Fruit fly (Drosophila melanogaster) whole organism, embryonic: ENCODE measurements around the gene CG5181.

Experiments
- Ada2b ChIP-seq: fragments of 200-800 bp; sonication (Bioruptor generic); IDR thresholded peaks from 2 replicates; pipeline ENCODE4 v1.3.6; 2022; ENCODE audit warnings: missing biosample characterization, missing genetic modification characterization
- Aef1 ChIP-seq: fragments of 200-800 bp; sonication (Bioruptor generic); IDR thresholded peaks from 3 replicates; pipeline ENCODE4 v1.3.6; 2022; ENCODE audit warnings: missing biosample characterization, missing genetic modification characterization
- Asciz ChIP-seq: fragments of 200-800 bp; sonication (Bioruptor generic); optimal IDR thresholded peaks from 2 replicates; lab custom pipeline; 2017; ENCODE audit warnings: missing biosample characterization, mild to moderate bottlenecking, missing genetic modification characterization, missing genetic modification reagents
- Atf3 ChIP-seq: fragments of 200-800 bp; sonication (Bioruptor generic); optimal IDR thresholded peaks from 3 replicates; lab custom pipeline; 2016; ENCODE audit warnings: missing biosample characterization, missing genetic modification characterization
- BEAF-32 ChIP-seq: fragments of 200-800 bp; sonication (Bioruptor generic); optimal IDR thresholded peaks from 3 replicates; lab custom pipeline; 2017; ENCODE audit warnings: missing biosample characterization, missing genetic modification characterization, mild to moderate bottlenecking, moderate library complexity, missing genetic modification reagents
- Bteb2 ChIP-seq: fragments of 200-800 bp; sonication (Bioruptor generic); optimal IDR thresholded peaks from 2 replicates; lab custom pipeline; 2016; ENCODE audit warnings: missing biosample characterization, missing genetic modification characterization
- CG11398 ChIP-seq: fragments of 200-800 bp; sonication (Bioruptor generic); optimal IDR thresholded peaks from 2 replicates; lab custom pipeline; 2016; ENCODE audit warnings: missing biosample characterization, missing genetic modification characterization
- CG12236 ChIP-seq: fragments of 200-800 bp; sonication (Bioruptor generic); optimal IDR thresholded peaks from 2 replicates; lab custom pipeline; 2016; ENCODE audit warnings: missing biosample characterization, missing genetic modification characterization
- CG13123 ChIP-seq: fragments of 200-800 bp; sonication (Bioruptor generic); optimal IDR thresholded peaks from 2 replicates; lab custom pipeline; 2016; ENCODE audit warnings: missing biosample characterization, missing genetic modification characterization
- CG13424 ChIP-seq: fragments of 200-800 bp; sonication (Bioruptor generic); optimal IDR thresholded peaks from 2 replicates; lab custom pipeline; 2019; ENCODE audit warnings: missing biosample characterization, mild to moderate bottlenecking, missing genetic modification characterization, moderate library complexity
- CG2120 ChIP-seq: fragments of 200-800 bp; sonication (Bioruptor generic); optimal IDR thresholded peaks from 3 replicates; lab custom pipeline; 2016; ENCODE audit warnings: missing biosample characterization, missing genetic modification characterization
- CG2129 ChIP-seq: fragments of 200-800 bp; sonication (Bioruptor generic); IDR thresholded peaks from 2 replicates; pipeline ENCODE4 v1.3.6; 2022; ENCODE audit warnings: missing biosample characterization, missing genetic modification characterization; ENCODE audit not compliant: partially characterized antibody
- CG3065 ChIP-seq: fragments of 200-800 bp; sonication (Bioruptor generic); optimal IDR thresholded peaks from 2 replicates; lab custom pipeline; 2016; ENCODE audit warnings: missing biosample characterization, missing genetic modification characterization
- CG31365 ChIP-seq: fragments of 200-800 bp; sonication (Bioruptor generic); optimal IDR thresholded peaks from 2 replicates; lab custom pipeline; 2018; ENCODE audit warnings: missing biosample characterization, mild to moderate bottlenecking, missing genetic modification characterization
- CG3163 ChIP-seq: fragments of 200-800 bp; sonication (Bioruptor generic); optimal IDR thresholded peaks from 3 replicates; lab custom pipeline; 2016; ENCODE audit warnings: missing biosample characterization, missing genetic modification characterization
- CG34376 ChIP-seq: fragments of 200-800 bp; sonication (Bioruptor generic); optimal IDR thresholded peaks from 2 replicates; lab custom pipeline; 2018; ENCODE audit warnings: missing biosample characterization, mild to moderate bottlenecking, missing genetic modification characterization
- CG4730 ChIP-seq: fragments of 200-800 bp; sonication (Bioruptor generic); IDR thresholded peaks from 2 replicates; pipeline ENCODE4 v1.3.6; 2022; ENCODE audit warnings: missing biosample characterization, missing genetic modification characterization
- CG5245 ChIP-seq: fragments of 200-800 bp; sonication (Bioruptor generic); optimal IDR thresholded peaks from 3 replicates; lab custom pipeline; 2016; ENCODE audit warnings: missing biosample characterization, missing genetic modification characterization
- CG7372 ChIP-seq: fragments of 200-800 bp; sonication (Bioruptor generic); IDR thresholded peaks from 2 replicates; pipeline ENCODE4 v1.3.6; 2022; ENCODE audit warnings: missing biosample characterization, missing genetic modification characterization
- CG7786 ChIP-seq: fragments of 200-800 bp; sonication (Bioruptor generic); optimal IDR thresholded peaks from 2 replicates; lab custom pipeline; 2016; ENCODE audit warnings: missing biosample characterization, missing genetic modification characterization
- CG9797 ChIP-seq: fragments of 200-800 bp; sonication (Bioruptor generic); optimal IDR thresholded peaks from 3 replicates; lab custom pipeline; 2018; ENCODE audit warnings: missing biosample characterization, mild to moderate bottlenecking, missing genetic modification characterization
- Ets97D ChIP-seq: fragments of 200-800 bp; sonication (Bioruptor generic); optimal IDR thresholded peaks from 3 replicates; lab custom pipeline; 2016; ENCODE audit warnings: missing biosample characterization, missing genetic modification characterization
- Gsc ChIP-seq: fragments of 200-800 bp; sonication (Bioruptor generic); IDR thresholded peaks from 2 replicates; pipeline ENCODE4 v1.3.6; 2022; ENCODE audit warnings: missing biosample characterization, missing genetic modification characterization
- H15 ChIP-seq: fragments of 200-800 bp; sonication (Bioruptor generic); IDR thresholded peaks from 3 replicates; pipeline ENCODE4 v1.3.6; 2022; ENCODE audit warnings: missing biosample characterization, missing genetic modification characterization
- H2.0 ChIP-seq: fragments of 200-800 bp; sonication (Bioruptor generic); IDR thresholded peaks from 2 replicates; pipeline ENCODE4 v1.3.6; 2022; ENCODE audit warnings: missing biosample characterization, missing genetic modification characterization
- HHEX ChIP-seq: fragments of 200-800 bp; sonication (Bioruptor generic); optimal IDR thresholded peaks from 3 replicates; lab custom pipeline; 2017; ENCODE audit warnings: missing biosample characterization, mild to moderate bottlenecking, missing genetic modification characterization, missing genetic modification reagents
- HLHmδ ChIP-seq: fragments of 200-800 bp; sonication (Bioruptor generic); optimal IDR thresholded peaks from 2 replicates; lab custom pipeline; 2018; ENCODE audit warnings: missing biosample characterization, mild to moderate bottlenecking, missing genetic modification characterization, moderate library complexity
- Nf-YC ChIP-seq: fragments of 200-800 bp; optimal IDR thresholded peaks from 3 replicates; lab custom pipeline; 2019; ENCODE audit warnings: missing biosample characterization, mild to moderate bottlenecking, missing genetic modification characterization, moderate library complexity
- Poxn ChIP-seq: fragments of 200-800 bp; sonication (Bioruptor generic); IDR thresholded peaks from 2 replicates; pipeline ENCODE4 v1.3.6; 2022; ENCODE audit warnings: missing biosample characterization, missing genetic modification characterization
- Taf1 ChIP-seq: fragments of 200-800 bp; sonication (Bioruptor generic); IDR thresholded peaks from 2 replicates; pipeline ENCODE4 v1.3.6; 2022; ENCODE audit warnings: missing biosample characterization, missing genetic modification characterization
- Usf ChIP-seq: fragments of 200-800 bp; sonication (Bioruptor generic); optimal IDR thresholded peaks from 2 replicates; lab custom pipeline; 2017; ENCODE audit warnings: missing genotype, missing biosample characterization, missing genetic modification characterization
- al ChIP-seq: fragments of 200-800 bp; sonication (Bioruptor generic); IDR thresholded peaks from 2 replicates; pipeline ENCODE4 v1.3.6; 2022; ENCODE audit warnings: missing biosample characterization, missing genetic modification characterization
- ara ChIP-seq: fragments of 200-800 bp; sonication (Bioruptor generic); IDR thresholded peaks from 2 replicates; pipeline ENCODE4 v1.3.6; 2022; ENCODE audit warnings: missing biosample characterization, missing genetic modification characterization
- ash1 ChIP-seq: fragments of 200-800 bp; sonication (Bioruptor generic); optimal IDR thresholded peaks from 2 replicates; lab custom pipeline; 2018; ENCODE audit warnings: missing biosample characterization, mild to moderate bottlenecking, missing genetic modification characterization
- az2 ChIP-seq: fragments of 200-800 bp; sonication (Bioruptor generic); optimal IDR thresholded peaks from 3 replicates; lab custom pipeline; 2016; ENCODE audit warnings: missing biosample characterization, missing genetic modification characterization
- bab2 ChIP-seq: fragments of 200-800 bp; sonication (Bioruptor generic); optimal IDR thresholded peaks from 2 replicates; lab custom pipeline; 2016; ENCODE audit warnings: missing biosample characterization, missing genetic modification characterization
- ci ChIP-seq: fragments of 200-800 bp; sonication (Bioruptor generic); IDR thresholded peaks from 3 replicates; pipeline ENCODE4 v1.3.6; 2022; ENCODE audit warnings: missing biosample characterization, missing genetic modification characterization
- disco-r ChIP-seq: fragments of 200-800 bp; sonication (Bioruptor generic); optimal IDR thresholded peaks from 2 replicates; lab custom pipeline; 2016; ENCODE audit warnings: missing biosample characterization, missing genetic modification characterization
- grn ChIP-seq: fragments of 200-800 bp; sonication (Bioruptor generic); optimal IDR thresholded peaks from 3 replicates; lab custom pipeline; 2017; ENCODE audit warnings: missing biosample characterization, missing genetic modification characterization
- gro ChIP-seq: fragments of 200-800 bp; sonication (Bioruptor generic); optimal IDR thresholded peaks from 2 replicates; lab custom pipeline; 2016; ENCODE audit warnings: missing biosample characterization, missing genetic modification characterization
- gsb ChIP-seq: fragments of 200-800 bp; sonication (Bioruptor generic); IDR thresholded peaks from 2 replicates; pipeline ENCODE4 v1.3.6; 2022; ENCODE audit warnings: missing biosample characterization, missing genetic modification characterization
- knrl ChIP-seq: fragments of 200-800 bp; sonication (Bioruptor generic); IDR thresholded peaks from 3 replicates; pipeline ENCODE4 v1.3.6; 2022; ENCODE audit warnings: missing biosample characterization, missing genetic modification characterization; ENCODE audit not compliant: partially characterized antibody
- lola ChIP-seq, 3 experiments: fragments of >200 bp in 2 of 3; fragments of 200-800 bp in 1 of 3; sonication (Bioruptor generic) in 1 of 3; optimal IDR thresholded peaks; 2 replicates each; lab custom pipeline; 2017 to 2019; ENCODE audit warnings: missing biosample characterization in 3 of 3, missing genetic modification characterization in 3 of 3, mild to moderate bottlenecking in 1 of 3, moderate library complexity in 1 of 3
- lov ChIP-seq, 2 experiments: fragments of 200-800 bp in 1 of 2; fragments of >200 bp in 1 of 2; sonication (Bioruptor generic) in 1 of 2; IDR thresholded peaks in 1 of 2; optimal IDR thresholded peaks in 1 of 2; 2 replicates in 1 of 2; 3 replicates in 1 of 2; pipeline versions ENCODE4 v1.3.6 to Lab custom; 2017 to 2022; ENCODE audit warnings: missing biosample characterization in 1 of 2, missing genetic modification characterization in 1 of 2
- sd ChIP-seq: fragments of 200-800 bp; sonication (Bioruptor generic); optimal IDR thresholded peaks from 3 replicates; lab custom pipeline; 2018; ENCODE audit warnings: missing biosample characterization, mild to moderate bottlenecking, missing genetic modification characterization, moderate library complexity
- sna ChIP-seq: fragments of 200-800 bp; sonication (Bioruptor generic); IDR thresholded peaks from 2 replicates; pipeline ENCODE4 v1.3.6; 2022; ENCODE audit warnings: missing biosample characterization, missing genetic modification characterization; ENCODE audit not compliant: partially characterized antibody
- ssp ChIP-seq: fragments of 200-800 bp; sonication (Bioruptor generic); IDR thresholded peaks from 2 replicates; pipeline ENCODE4 v1.3.6; 2022; ENCODE audit warnings: missing biosample characterization, missing genetic modification characterization
- tgo ChIP-seq: fragments of 200-800 bp; sonication (Bioruptor generic); IDR thresholded peaks from 3 replicates; pipeline ENCODE4 v1.3.6; 2022; ENCODE audit warnings: missing biosample characterization, missing genetic modification characterization
- trh ChIP-seq: fragments of 200-800 bp; sonication (Bioruptor generic); optimal IDR thresholded peaks from 2 replicates; lab custom pipeline; 2016; ENCODE audit warnings: missing biosample characterization, missing genetic modification characterization
- unc-4 ChIP-seq: fragments of 200-800 bp; sonication (Bioruptor generic); IDR thresholded peaks from 2 replicates; pipeline ENCODE4 v1.3.6; 2022; ENCODE audit warnings: missing biosample characterization, missing genetic modification characterization; ENCODE audit not compliant: partially characterized antibody
- zf30C ChIP-seq: fragments of 200-800 bp; sonication (Bioruptor generic); optimal IDR thresholded peaks from 3 replicates; lab custom pipeline; 2018; ENCODE audit warnings: missing biosample characterization, mild to moderate bottlenecking, missing genetic modification characterization

CG5181 gene

DNA sequence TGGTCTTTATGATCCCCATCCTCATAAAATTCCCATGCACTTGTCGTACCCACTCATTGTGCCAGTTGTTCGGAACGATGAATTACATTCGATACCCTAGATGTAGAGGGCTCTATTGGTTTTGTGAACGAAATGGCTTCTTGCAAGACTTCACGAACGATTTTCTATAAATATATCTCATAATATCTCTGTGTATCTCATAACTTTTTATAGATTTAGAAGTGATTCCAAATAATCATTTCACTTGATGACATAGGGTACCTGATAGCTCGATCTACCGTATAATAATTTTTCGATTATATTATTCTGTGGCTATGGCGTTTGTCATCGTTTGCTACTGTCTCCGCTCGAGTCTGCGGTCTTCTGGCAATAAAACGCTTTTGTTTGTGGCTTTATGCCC is 12.6 kb downstream of the CG5181 start (continued):
- no peak for TF ChIP-seq HLHmδ (GFP tag; lab: Kevin White, UChicago)
- TF ChIP-seq az2 (GFP tag; lab: Kevin White, UChicago): peak; percentile 64
- TF ChIP-seq H2.0 (GFP tag; lab: Robert Waterston, UW): peak; percentile 75
- TF ChIP-seq CG9797 (GFP tag; lab: Kevin White, UChicago): no peak
- TF ChIP-seq CG3065 (GFP tag; lab: Kevin White, UChicago): no peak
- TF ChIP-seq bab2 (GFP tag; lab: Kevin White, UChicago): peak; percentile 3
- TF ChIP-seq ssp (GFP tag; lab: Robert Waterston, UW): 0 out of 2 replicates have a peak, but pooled peaks have one; percentile 38
- TF ChIP-seq Usf: no peak
- TF ChIP-seq ci (GFP tag; lab: Robert Waterston, UW): peak; percentile 80
- peak; percentile 58; the same call in 1 of the 2 replicates for TF ChIP-seq ara
- no peak for TF ChIP-seq ash1 (GFP tag; lab: Kevin White, UChicago)
- TF ChIP-seq Nf-YC (tag; lab: Kevin White, UChicago): no peak
- no peak for TF ChIP-seq CG34376 (GFP tag; lab: Kevin White, UChicago)
- TF ChIP-seq lola (GFP tag; optimal IDR thresholded peaks at IDR 0.05; lab: Kevin White, UChicago): peak in 1 of 3 experiments; percentile 33
- peak; percentile 3 for TF ChIP-seq CG7786 (GFP tag; lab: Kevin White, UChicago)
- peak; percentile 56 for TF ChIP-seq Asciz (GFP tag; lab: Kevin White, UChicago)
- TF ChIP-seq tgo (GFP tag; lab: Robert Waterston, UW): peak; percentile 82
- TF ChIP-seq Gsc (GFP tag; lab: Robert Waterston, UW): no peak
- no peak for TF ChIP-seq Bteb2
- TF ChIP-seq zf30C (GFP tag; lab: Kevin White, UChicago): no peak
- TF ChIP-seq BEAF-32 (GFP tag; lab: Kevin White, UChicago): no peak
- TF ChIP-seq lov (optimal IDR thresholded peaks at IDR 0.05; lab: Kevin White, UChicago): no peak
- TF ChIP-seq lov (GFP tag; IDR thresholded peaks at IDR 0.05; lab: Robert Waterston, UW): no peak
- peak; percentile 18 for TF ChIP-seq CG31365 (tag; lab: Kevin White, UChicago)
- peak; percentile 64 for TF ChIP-seq CG7372 (GFP tag; lab: Robert Waterston, UW)
- peak; percentile 64 for TF ChIP-seq al (GFP tag; lab: Robert Waterston, UW)
- no peak for TF ChIP-seq sna (GFP tag; lab: Robert Waterston, UW)
- TF ChIP-seq CG2120 (GFP tag; lab: Kevin White, UChicago): peak; percentile 79
- no peak for TF ChIP-seq CG3163 (GFP tag; lab: Kevin White, UChicago)
- TF ChIP-seq Aef1 (GFP tag; lab: Robert Waterston, UW): peak; percentile 57; the same call in 2 of the 3 replicates
- TF ChIP-seq Ada2b (GFP tag; lab: Robert Waterston, UW): peak; percentile 79; the same call in 1 of the 2 replicates
- TF ChIP-seq gsb (GFP tag; lab: Robert Waterston, UW): peak; percentile 82
- TF ChIP-seq CG2129 (GFP tag; lab: Robert Waterston, UW): no peak
- peak; percentile 55 for TF ChIP-seq CG13424 (tag; lab: Kevin White, UChicago)
- TF ChIP-seq CG11398 (GFP tag; lab: Kevin White, UChicago): no peak
- TF ChIP-seq gro (GFP tag; lab: Kevin White, UChicago): no peak
- TF ChIP-seq Taf1 (GFP tag; lab: Robert Waterston, UW): peak; percentile 54; the same call in 1 of the 2 replicates
- no peak for TF ChIP-seq trh (GFP tag; lab: Kevin White, UChicago)
- TF ChIP-seq sd (tag; lab: Kevin White, UChicago): peak; percentile 14
- no peak for TF ChIP-seq CG13123 (GFP tag; lab: Kevin White, UChicago)
- TF ChIP-seq HHEX (GFP tag; lab: Kevin White, UChicago): peak; percentile 69
- no peak for TF ChIP-seq Poxn (GFP tag; lab: Robert Waterston, UW)
- no peak for TF ChIP-seq grn (GFP tag; lab: Kevin White, UChicago)
- no peak for TF ChIP-seq Ets97D (GFP tag; lab: Kevin White, UChicago)
- TF ChIP-seq knrl: no peak
- TF ChIP-seq Atf3 (GFP tag; lab: Kevin White, UChicago): no peak
- TF ChIP-seq H15 (GFP tag; lab: Robert Waterston, UW): peak; percentile 63; the same call in 2 of the 3 replicates
- TF ChIP-seq unc-4 (GFP tag; lab: Robert Waterston, UW): no peak
- no peak for TF ChIP-seq disco-r (GFP tag; lab: Kevin White, UChicago)
- peak; percentile 76 for TF ChIP-seq CG4730 (GFP tag; lab: Robert Waterston, UW)
- TF ChIP-seq CG5245: no peak
- TF ChIP-seq CG12236 (GFP tag; lab: Kevin White, UChicago): no peak
